Fruit fly (Drosophila melanogaster): ENCODE results near the gene bard.

- TF ChIP-seq Ets98B (GFP tag; IDR thresholded peaks at IDR 0.05) (no peak), Pif1B (GFP tag; optimal IDR thresholded peaks at IDR 0.05) (no peak), CG8159 (tag; optimal IDR thresholded peaks at IDR 0.05) (no peak), D1 (tag; optimal IDR thresholded peaks at IDR 0.05) (no peak), CG13204 (GFP tag; optimal IDR thresholded peaks at IDR 0.05) (no peak), fd96Ca (GFP tag; IDR thresholded peaks at IDR 0.05) (0 out of 3 replicates have a peak, but pooled peaks have one; percentile 43)
Measured at dm6 chr3R:18058401-18058800, 22.4 kb upstream of the bard start.

Measured in whole organism, pupa.